Fruit fly (Drosophila melanogaster): ENCODE measurements around the gene twy.

Gene twy

DNA sequence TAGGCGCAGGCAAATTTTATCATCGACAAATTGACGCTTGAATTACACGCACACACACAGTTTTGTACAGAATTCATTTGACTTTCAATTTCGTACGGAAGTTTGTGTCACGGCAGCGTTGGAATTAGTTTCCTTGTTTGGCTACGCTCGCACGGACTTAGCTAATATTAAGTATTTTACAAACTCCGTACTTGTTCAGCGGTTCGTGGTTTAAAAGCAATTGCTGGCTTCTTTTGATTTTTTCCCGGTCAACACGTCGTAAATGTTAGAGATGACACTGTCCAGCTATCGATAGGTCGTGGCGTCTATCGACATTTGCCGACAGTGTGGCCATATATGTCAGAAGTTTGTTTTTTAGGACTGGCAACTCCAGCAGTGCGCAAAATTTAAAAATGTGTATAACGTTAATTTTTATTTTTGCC lies 40.2 kb upstream of the twy start, which contains the start of gene CycA (continued):
- no peak for TF ChIP-seq Lim3 (GFP tag; IDR thresholded peaks at IDR 0.05)
- TF ChIP-seq gsb-n (tag; optimal IDR thresholded peaks at IDR 0.05), result no peak
- no peak for TF ChIP-seq Nf-YC (tag; optimal IDR thresholded peaks at IDR 0.05)
- TF ChIP-seq Taf1 (GFP tag; IDR thresholded peaks at IDR 0.05), result no peak
- TF ChIP-seq CG5245 (GFP tag; optimal IDR thresholded peaks at IDR 0.05), result no peak
- no peak for TF ChIP-seq Ravus (GFP tag; IDR thresholded peaks at IDR 0.05)
- TF ChIP-seq oc (tag; optimal IDR thresholded peaks at IDR 0.05), result no peak
- TF ChIP-seq bbx (GFP tag; IDR thresholded peaks at IDR 0.05; ENCODE audit: partially characterized antibody), result peak; percentile 89
- peak; percentile 25 for TF ChIP-seq Side (GFP tag; optimal IDR thresholded peaks at IDR 0.05)
- TF ChIP-seq CG16813 (GFP tag; IDR thresholded peaks at IDR 0.05; ENCODE audit: partially characterized antibody), result peak; percentile 87
- no peak for TF ChIP-seq CG1792 (GFP tag; optimal IDR thresholded peaks at IDR 0.05)
- no peak for TF ChIP-seq CG15696 (tag; optimal IDR thresholded peaks at IDR 0.05)
- no peak for TF ChIP-seq cas (GFP tag; IDR thresholded peaks at IDR 0.05)
- peak; percentile 40 for TF ChIP-seq HmgZ (tag; optimal IDR thresholded peaks at IDR 0.05)
- TF ChIP-seq Optix (GFP tag; IDR thresholded peaks at IDR 0.05), result no peak
- no peak for TF ChIP-seq az2 (GFP tag; optimal IDR thresholded peaks at IDR 0.05)
- TF ChIP-seq CG14667 (GFP tag; IDR thresholded peaks at IDR 0.05), result no peak
- TF ChIP-seq Ada2b (GFP tag; IDR thresholded peaks at IDR 0.05), result no peak
- TF ChIP-seq emc (GFP tag; optimal IDR thresholded peaks at IDR 0.05), result no peak
- TF ChIP-seq Dfd (GFP tag; optimal IDR thresholded peaks at IDR 0.05), result no peak
- no peak for TF ChIP-seq tup (GFP tag; optimal IDR thresholded peaks at IDR 0.05)
- no peak for TF ChIP-seq CG11456 (GFP tag; IDR thresholded peaks at IDR 0.05)
- peak; percentile 82 for TF ChIP-seq stwl (tag; optimal IDR thresholded peaks at IDR 0.05)
- TF ChIP-seq CG1602 (GFP tag; optimal IDR thresholded peaks at IDR 0.05), result no peak
- TF ChIP-seq CG3163 (GFP tag; optimal IDR thresholded peaks at IDR 0.05), result peak; percentile 46
- TF ChIP-seq C15 (GFP tag; IDR thresholded peaks at IDR 0.05), result no peak
- no peak for TF ChIP-seq CG7928 (GFP tag; optimal IDR thresholded peaks at IDR 0.05)
- no peak for TF ChIP-seq NFAT (GFP tag; IDR thresholded peaks at IDR 0.05)
- TF ChIP-seq CG3995 (GFP tag; optimal IDR thresholded peaks at IDR 0.05), result peak; percentile 12
- TF ChIP-seq CG15269 (tag; optimal IDR thresholded peaks at IDR 0.05), result no peak
- peak; percentile 66 for TF ChIP-seq CG8924 (tag; optimal IDR thresholded peaks at IDR 0.05)
- no peak for TF ChIP-seq Atf6 (GFP tag; IDR thresholded peaks at IDR 0.05)
- peak; percentile 8 for TF ChIP-seq lbe (GFP tag; optimal IDR thresholded peaks at IDR 0.05)
- TF ChIP-seq CG7271 (tag; optimal IDR thresholded peaks at IDR 0.05), result no peak
- no peak for TF ChIP-seq CG6272 (GFP tag; IDR thresholded peaks at IDR 0.05)
- peak; percentile 51 for TF ChIP-seq CG15601 (tag; optimal IDR thresholded peaks at IDR 0.05)
- no peak for TF ChIP-seq Atf3 (GFP tag; optimal IDR thresholded peaks at IDR 0.05)
- no peak for TF ChIP-seq CG15479 (GFP tag; optimal IDR thresholded peaks at IDR 0.05)
- TF ChIP-seq abd-A (tag; optimal IDR thresholded peaks at IDR 0.05), result no peak
- TF ChIP-seq CG14050 (GFP tag; IDR thresholded peaks at IDR 0.05), result no peak
- no peak for TF ChIP-seq grau (tag; optimal IDR thresholded peaks at IDR 0.05)
- no peak for TF ChIP-seq Oli (tag; optimal IDR thresholded peaks at IDR 0.05)
- TF ChIP-seq peb (GFP tag; IDR thresholded peaks at IDR 0.05), result no peak
- TF ChIP-seq Myb (GFP tag; optimal IDR thresholded peaks at IDR 0.05), result peak; percentile 85
- peak; percentile 72 for TF ChIP-seq phol (tag; optimal IDR thresholded peaks at IDR 0.05)
- TF ChIP-seq CG8089 (GFP tag; optimal IDR thresholded peaks at IDR 0.05), result no peak
- TF ChIP-seq hbn (GFP tag; IDR thresholded peaks at IDR 0.05; ENCODE audit: partially characterized antibody), result peak; percentile 78
- peak; percentile 77 for TF ChIP-seq sna (GFP tag; IDR thresholded peaks at IDR 0.05; ENCODE audit: partially characterized antibody)
- TF ChIP-seq pzg (GFP tag; optimal IDR thresholded peaks at IDR 0.05), result peak; percentile 95
- TF ChIP-seq seq (GFP tag; IDR thresholded peaks at IDR 0.05), result no peak
- no peak for TF ChIP-seq pita (GFP tag; optimal IDR thresholded peaks at IDR 0.05)
- no peak for TF ChIP-seq Fer3 (tag; optimal IDR thresholded peaks at IDR 0.05)
